Worm (Caenorhabditis elegans) whole organism, young adult: Measurements from ENCODE around the gene atgp-1.

Experiments used
- B0035.1 ChIP-seq: sonication (generic microtip); optimal IDR thresholded peaks from 2 replicates; lab custom pipeline; 2016; ENCODE audit warnings: missing genetic modification characterization, mild to moderate bottlenecking, missing compliant biosample characterization, missing genotype, missing genetic modification reagents
- ama-1 ChIP-seq, 3 experiments: fragments of 150-350 bp in 1 of 3; sonication (generic microtip) in 2 of 3; optimal IDR thresholded peaks; 2 replicates each; lab custom pipeline; 2014 to 2018; ENCODE audit warnings: missing biosample characterization in 2 of 3, missing genetic modification characterization in 2 of 3, missing genetic modification reagents in 2 of 3
- attf-3 ChIP-seq: fragments of 200-800 bp; sonication (Bioruptor generic); conservative IDR thresholded peaks from 2 replicates; pipeline ENCODE4 v1.3.6; 2022; ENCODE audit warnings: missing genetic modification reagents, missing genetic modification characterization, missing compliant biosample characterization
- ccch-3 ChIP-seq: fragments of 200-800 bp; sonication (Bioruptor generic); optimal IDR thresholded peaks from 2 replicates; lab custom pipeline; 2018; ENCODE audit warnings: mild to moderate bottlenecking, missing genetic modification characterization, missing compliant biosample characterization
- dpl-1 ChIP-seq: fragments of 150-350 bp; optimal IDR thresholded peaks from 2 replicates; lab custom pipeline; 2014; ENCODE audit warnings: missing biosample characterization, missing genetic modification reagents, missing genetic modification characterization
- him-1 ChIP-seq: sonication (generic microtip); optimal IDR thresholded peaks from 2 replicates; lab custom pipeline; 2016; ENCODE audit warnings: missing genotype, missing genetic modification reagents, missing genetic modification characterization, missing compliant biosample characterization
- nfya-2 ChIP-seq: fragments of 200-800 bp; sonication (Bioruptor generic); IDR thresholded peaks from 2 replicates; pipeline ENCODE4 v1.3.6; 2022; ENCODE audit warnings: missing genetic modification reagents, missing genetic modification characterization, missing compliant biosample characterization
- nfyb-1 ChIP-seq: fragments of 200-800 bp; sonication (Bioruptor generic); IDR thresholded peaks from 2 replicates; pipeline ENCODE4 v1.3.6; 2022; ENCODE audit warnings: missing genetic modification reagents, missing genetic modification characterization, missing compliant biosample characterization
- nhr-120 ChIP-seq: fragments of 200-800 bp; sonication (Bioruptor generic); IDR thresholded peaks from 2 replicates; pipeline ENCODE4 v1.3.6; 2022; ENCODE audit warnings: missing genetic modification characterization, missing compliant biosample characterization
- snpc-1.1 ChIP-seq: sonication (generic microtip); optimal IDR thresholded peaks from 2 replicates; lab custom pipeline; 2017; ENCODE audit warnings: missing genetic modification characterization, mild to moderate bottlenecking, missing compliant biosample characterization, antibody characterized with exemption, moderate library complexity, missing genotype, missing genetic modification reagents; ENCODE audit not compliant: insufficient read depth
- snpc-3.4 ChIP-seq: sonication (generic microtip); optimal IDR thresholded peaks from 2 replicates; lab custom pipeline; 2017; ENCODE audit warnings: missing genetic modification characterization, mild to moderate bottlenecking, missing compliant biosample characterization, antibody characterized with exemption, moderate library complexity, missing genotype, missing genetic modification reagents
- unc-62 ChIP-seq: fragments of 150-350 bp; optimal IDR thresholded peaks from 2 replicates; lab custom pipeline; 2014; ENCODE audit warnings: missing biosample characterization, missing genetic modification reagents, missing genetic modification characterization
- zfh-2 ChIP-seq: fragments of 200-800 bp; sonication (Bioruptor generic); conservative IDR thresholded peaks from 2 replicates; pipeline ENCODE4 v1.3.6; 2022; ENCODE audit warnings: missing genetic modification reagents, missing genetic modification characterization, missing compliant biosample characterization

DNA sequence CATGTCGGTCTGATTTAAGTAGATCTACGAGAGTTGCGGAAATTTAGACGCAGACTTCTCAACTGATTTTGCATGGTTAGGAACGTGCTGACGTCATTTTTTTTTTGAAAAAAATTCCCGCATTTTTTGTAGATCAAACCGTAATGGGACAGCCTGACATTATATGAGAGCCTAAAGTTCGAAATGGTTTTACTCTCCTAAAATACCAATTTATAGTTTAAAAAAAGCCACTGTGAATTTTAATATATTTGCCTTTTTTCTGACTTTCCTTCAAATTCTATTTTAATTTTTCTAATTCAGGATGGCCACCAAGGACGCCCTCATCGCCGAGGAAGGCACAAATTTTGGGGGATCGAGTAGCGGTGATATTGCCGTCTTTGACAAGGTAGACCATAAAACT is at the start of gene atgp-1:
- TF ChIP-seq nfyb-1 (GFP tag; lab: Robert Waterston, UW), result no peak
- no peak for TF ChIP-seq him-1 (tag; lab: Kevin White, UChicago)
- TF ChIP-seq ccch-3 (GFP tag; lab: Kevin White, UChicago), result no peak
- no peak for TF ChIP-seq attf-3 (GFP tag; lab: Robert Waterston, UW)
- TF ChIP-seq dpl-1 (GFP tag; lab: Kevin White, UChicago), result no peak
- TF ChIP-seq nhr-120 (GFP tag; lab: Robert Waterston, UW), result no peak
- no peak for TF ChIP-seq snpc-1.1 (tag; lab: Kevin White, UChicago)
- no peak for TF ChIP-seq unc-62
- TF ChIP-seq B0035.1 (tag; lab: Kevin White, UChicago), result no peak
- TF ChIP-seq snpc-3.4 (tag; lab: Kevin White, UChicago), result no peak
- no peak for TF ChIP-seq zfh-2 (GFP tag; lab: Robert Waterston, UW)
- no peak for TF ChIP-seq ama-1 (optimal IDR thresholded peaks at IDR 0.05; lab: Kevin White, UChicago)
- no peak for TF ChIP-seq ama-1 (GFP tag; optimal IDR thresholded peaks at IDR 0.05; lab: Kevin White, UChicago)
- no peak for TF ChIP-seq nfya-2 (GFP tag; lab: Robert Waterston, UW)
